Worm (Caenorhabditis elegans) whole organism, young adult: ENCODE data around the gene F14H8.2.

Experiments
- T07F8.4 ChIP-seq: sonication (generic microtip); optimal IDR thresholded peaks from 2 replicates; lab custom pipeline; 2016; ENCODE audit warnings: mild to moderate bottlenecking, missing genetic modification characterization, moderate library complexity, missing compliant biosample characterization
- ama-1 ChIP-seq, 3 experiments: fragments of 150-350 bp in 1 of 3; sonication (generic microtip) in 2 of 3; optimal IDR thresholded peaks; 2 replicates each; lab custom pipeline; 2014 to 2018; ENCODE audit warnings: missing biosample characterization in 2 of 3, missing genetic modification characterization in 2 of 3, missing genetic modification reagents in 2 of 3
- ceh-100 ChIP-seq: fragments of 200-800 bp; sonication (Bioruptor generic); IDR thresholded peaks from 2 replicates; pipeline ENCODE4 v1.3.6; 2022; ENCODE audit warnings: missing genetic modification reagents, missing genetic modification characterization, missing compliant biosample characterization
- dpl-1 ChIP-seq: fragments of 150-350 bp; optimal IDR thresholded peaks from 2 replicates; lab custom pipeline; 2014; ENCODE audit warnings: missing biosample characterization, missing genetic modification reagents, missing genetic modification characterization
- gei-17 ChIP-seq: fragments of 200-800 bp; sonication (Bioruptor generic); optimal IDR thresholded peaks from 2 replicates; lab custom pipeline; 2018; ENCODE audit warnings: mild to moderate bottlenecking, missing genetic modification characterization, missing compliant biosample characterization
- let-526 ChIP-seq: fragments of 200-800 bp; sonication (Bioruptor generic); IDR thresholded peaks from 2 replicates; pipeline ENCODE4 v1.3.6; 2022; ENCODE audit warnings: missing genetic modification reagents, missing genetic modification characterization, missing compliant biosample characterization
- nfya-1 ChIP-seq: sonication (generic microtip); optimal IDR thresholded peaks from 2 replicates; lab custom pipeline; 2017; ENCODE audit warnings: antibody characterized with exemption, missing compliant biosample characterization, missing genetic modification characterization, borderline replicate concordance; ENCODE audit not compliant: insufficient read depth
- nhr-90 ChIP-seq: sonication (generic microtip); optimal IDR thresholded peaks from 2 replicates; lab custom pipeline; 2016; ENCODE audit warnings: missing genotype, mild to moderate bottlenecking, missing genetic modification characterization, missing compliant biosample characterization
- pha-4 ChIP-seq: fragments of 150-350 bp; sonication (generic microtip); optimal IDR thresholded peaks from 2 replicates; lab custom pipeline; 2014; ENCODE audit warnings: missing biosample characterization, missing genetic modification reagents, missing genetic modification characterization
- snpc-4 ChIP-seq, 5 experiments: fragments of 150-350 bp in 1 of 5; sonication (generic microtip) in 4 of 5; optimal IDR thresholded peaks; 2 replicates each; lab custom pipeline; 2014 to 2018; ENCODE audit warnings: missing genetic modification characterization in 5 of 5, missing biosample characterization in 3 of 5, antibody characterized with exemption in 2 of 5, mild to moderate bottlenecking in 2 of 5, missing compliant biosample characterization in 2 of 5, missing genotype in 2 of 5, moderate library complexity in 2 of 5, missing genetic modification reagents in 1 of 5
- somi-1 ChIP-seq: fragments of 200-800 bp; sonication (Bioruptor generic); optimal IDR thresholded peaks from 2 replicates; lab custom pipeline; 2018; ENCODE audit warnings: mild to moderate bottlenecking, missing genetic modification characterization, missing compliant biosample characterization
- tbp1 ChIP-seq: fragments of 200-800 bp; sonication (Bioruptor generic); optimal IDR thresholded peaks from 2 replicates; lab custom pipeline; 2018; ENCODE audit warnings: mild to moderate bottlenecking, missing genetic modification characterization, missing compliant biosample characterization

DNA sequence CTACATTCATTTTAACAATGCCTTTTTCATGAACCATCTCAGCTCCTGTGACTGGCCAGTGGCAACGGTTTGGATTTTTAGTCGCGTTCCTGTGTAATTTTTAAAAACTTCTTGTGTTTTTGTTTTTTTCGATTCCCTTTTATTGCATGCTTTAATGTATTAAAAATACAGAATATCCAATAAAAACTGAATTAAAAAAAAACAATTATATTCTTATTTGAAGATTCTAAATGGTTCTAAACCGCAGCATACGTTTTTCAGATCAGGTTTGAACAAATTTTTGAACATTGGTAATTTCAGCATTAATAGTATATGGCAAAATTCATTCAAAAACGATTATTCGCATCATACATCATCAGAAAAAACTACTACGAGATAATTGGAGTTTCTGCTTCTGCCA lies 48.2 kb upstream of the F14H8.2 start, which contains the start of gene dnj-3:
- TF ChIP-seq pha-4 (tag; lab: Kevin White, UChicago) (no peak), snpc-4 (GFP tag; optimal IDR thresholded peaks at IDR 0.05; lab: Kevin White, UChicago) (no peak), snpc-4 (tag; optimal IDR thresholded peaks at IDR 0.05; lab: Kevin White, UChicago) (no peak), tbp1 (GFP tag; lab: Kevin White, UChicago) (no peak), nhr-90 (no peak), ceh-100 (GFP tag; lab: Robert Waterston, UW) (no peak), ama-1 (optimal IDR thresholded peaks at IDR 0.05; lab: Kevin White, UChicago) (no peak), ama-1 (GFP tag; optimal IDR thresholded peaks at IDR 0.05; lab: Kevin White, UChicago) (no peak), T07F8.4 (tag; lab: Kevin White, UChicago) (no peak), gei-17 (GFP tag; lab: Kevin White, UChicago) (no peak), nfya-1 (tag; lab: Kevin White, UChicago) (no peak), somi-1 (no peak), dpl-1 (GFP tag; lab: Kevin White, UChicago) (no peak), let-526 (no peak)
